Worm (Caenorhabditis elegans): ENCODE results near the gene C53A5.13.
A peak's percentile ranks its signal among the peaks of the same experiment; 100 is the strongest.

C53A5.13 gene

DNA sequence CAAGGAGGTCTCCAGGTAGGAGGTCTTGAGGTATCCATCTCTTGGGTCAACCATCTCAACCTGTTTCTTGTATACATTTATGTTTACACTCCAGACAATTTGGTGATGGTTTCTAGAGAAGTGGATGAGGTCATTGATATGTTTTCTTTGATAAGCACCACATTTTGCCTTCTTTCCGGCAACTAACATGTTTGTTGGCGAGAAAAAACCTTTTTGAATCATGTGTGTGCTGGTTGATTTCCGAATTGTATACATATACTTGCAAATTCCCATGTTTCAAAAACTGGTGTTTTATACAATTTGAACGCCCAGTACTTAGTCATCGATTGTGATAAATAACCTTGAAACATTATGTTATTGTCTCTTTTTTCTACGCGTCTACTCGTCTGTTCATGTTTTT is 42.5 kb upstream of the C53A5.13 start:
- TF ChIP-seq daf-16 (GFP tag; optimal IDR thresholded peaks at IDR 0.05) = no peak
- TF ChIP-seq daf-16 (tag; optimal IDR thresholded peaks at IDR 0.05) = peak; percentile 60
- no peak for TF ChIP-seq skn-1 (tag; optimal IDR thresholded peaks at IDR 0.05)
- TF ChIP-seq nhr-6 (tag; optimal IDR thresholded peaks at IDR 0.05) = peak; percentile 23
- TF ChIP-seq ceh-82 (tag; optimal IDR thresholded peaks at IDR 0.05) = no peak
- no peak for TF ChIP-seq daf-12 (tag; optimal IDR thresholded peaks at IDR 0.05)
- no peak for TF ChIP-seq unc-62 (GFP tag; optimal IDR thresholded peaks at IDR 0.05 in 1 of 2)
- TF ChIP-seq unc-62 (tag; optimal IDR thresholded peaks at IDR 0.05) = no peak
- TF ChIP-seq aha-1 (tag) = peak; percentile 87
- no peak for TF ChIP-seq mxl-3 (GFP tag; optimal IDR thresholded peaks at IDR 0.05)

DNA sequence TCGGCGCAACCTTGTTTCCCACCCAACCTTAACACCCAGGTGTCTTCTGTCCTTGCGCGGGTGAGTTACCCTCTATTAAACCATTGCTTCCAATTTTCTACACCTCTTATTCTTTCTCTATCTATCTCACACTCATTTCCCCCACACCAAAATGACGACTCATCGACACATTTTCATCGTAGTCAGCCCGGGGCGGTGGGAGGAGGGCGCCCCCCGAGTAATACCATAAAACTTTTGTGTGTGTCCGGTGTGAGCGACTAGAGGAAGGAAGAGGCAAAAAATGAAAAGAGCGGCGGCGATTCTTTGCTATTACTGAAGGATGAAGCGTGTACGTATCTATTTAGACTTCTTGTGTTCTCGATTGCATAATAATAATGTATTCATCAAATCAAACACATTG is 41.9 kb upstream of the C53A5.13 start:
- TF ChIP-seq D1046.2 (GFP tag; IDR thresholded peaks at IDR 0.05) (no peak), mdl-1 (tag; optimal IDR thresholded peaks at IDR 0.05) (no peak), aha-1 (tag) (no peak), lin-38 (GFP tag; IDR thresholded peaks at IDR 0.05) (no peak), mxl-3 (GFP tag; optimal IDR thresholded peaks at IDR 0.05) (peak; percentile 30), daf-19 (GFP tag; conservative IDR thresholded peaks at IDR 0.05) (no peak), F49E8.2 (tag; optimal IDR thresholded peaks at IDR 0.05; ENCODE audit: borderline replicate concordance) (no peak), nhr-102 (tag; optimal IDR thresholded peaks at IDR 0.05) (no peak), unc-39 (tag; optimal IDR thresholded peaks at IDR 0.05) (no peak), dmd-6 (GFP tag; IDR thresholded peaks at IDR 0.05) (peak; percentile 27; the same call in 1 of the 2 replicates), daf-16 (GFP tag; optimal IDR thresholded peaks at IDR 0.05) (no peak), daf-16 (tag; optimal IDR thresholded peaks at IDR 0.05) (no peak), lsy-2 (tag; optimal IDR thresholded peaks at IDR 0.05) (no peak), dmd-8 (GFP tag; IDR thresholded peaks at IDR 0.05) (no peak), nhr-6 (tag; optimal IDR thresholded peaks at IDR 0.05) (no peak), lin-1 (GFP tag; IDR thresholded peaks at IDR 0.05) (no peak), F37D6.2 (tag; optimal IDR thresholded peaks at IDR 0.05) (no peak), nhr-28 (tag; optimal IDR thresholded peaks at IDR 0.05) (peak; percentile 14), hlh-11 (tag; optimal IDR thresholded peaks at IDR 0.05) (peak; percentile 6), zip-11 (GFP tag; IDR thresholded peaks at IDR 0.05) (no peak), jun-1 (tag; optimal IDR thresholded peaks at IDR 0.05) (no peak), php-3 (GFP tag; IDR thresholded peaks at IDR 0.05) (no peak), mep-1 (tag; optimal IDR thresholded peaks at IDR 0.05) (peak; percentile 23)

DNA sequence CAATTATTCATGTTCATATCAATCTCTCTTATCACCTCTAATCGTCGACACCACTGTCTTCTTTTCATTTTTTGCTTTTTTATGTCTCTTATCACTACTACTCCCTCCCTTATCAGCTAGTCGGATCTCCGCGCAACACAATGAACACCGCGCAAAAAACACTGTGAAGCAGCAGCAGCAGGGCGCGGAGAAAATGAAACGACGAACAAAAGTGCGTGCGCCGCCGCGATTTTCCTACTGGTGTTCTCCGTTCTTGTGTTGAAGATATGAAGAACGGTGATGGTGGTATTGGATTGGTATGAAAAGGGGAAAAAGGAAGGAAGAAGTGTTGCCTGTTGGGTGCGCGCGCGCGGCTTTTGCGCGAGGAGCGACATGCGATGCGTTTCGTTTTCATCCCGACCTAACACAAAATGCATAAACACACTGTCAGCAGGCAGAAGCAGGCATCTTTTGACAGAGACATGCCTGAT is 40.9 kb upstream of the C53A5.13 start:
- peak; percentile 20; the same call in 1 of the 2 replicates for TF ChIP-seq set-16 (GFP tag; IDR thresholded peaks at IDR 0.05)
- no peak for TF ChIP-seq nhr-10 (tag; optimal IDR thresholded peaks at IDR 0.05)
- TF ChIP-seq ztf-7 (tag; optimal IDR thresholded peaks at IDR 0.05) = no peak
- TF ChIP-seq tra-1 (GFP tag; IDR thresholded peaks at IDR 0.05) = peak; percentile 72; the same call in 1 of the 2 replicates
- TF ChIP-seq dve-1 (tag; optimal IDR thresholded peaks at IDR 0.05; ENCODE audit: insufficient read depth) = peak; percentile 65
- TF ChIP-seq mep-1 (tag; optimal IDR thresholded peaks at IDR 0.05) = peak; percentile 2
- TF ChIP-seq tag-97 (GFP tag; IDR thresholded peaks at IDR 0.05) = no peak
- peak; percentile 4 for TF ChIP-seq nhr-25 (tag; optimal IDR thresholded peaks at IDR 0.05; ENCODE audit: borderline replicate concordance, insufficient read depth)
- TF ChIP-seq hlh-30 (tag; optimal IDR thresholded peaks at IDR 0.05; ENCODE audit: insufficient read depth) = peak; percentile 76
- TF ChIP-seq unc-62 (GFP tag; optimal IDR thresholded peaks at IDR 0.05 in 1 of 2) = peak in 1 of 2 experiments; percentile 66
- no peak for TF ChIP-seq unc-62 (tag; optimal IDR thresholded peaks at IDR 0.05)
- peak; percentile 92 for TF ChIP-seq mxl-3 (GFP tag; optimal IDR thresholded peaks at IDR 0.05)
- TF ChIP-seq Y105C5A.15 (GFP tag; IDR thresholded peaks at IDR 0.05) = no peak
- no peak for TF ChIP-seq ztf-11 (tag; optimal IDR thresholded peaks at IDR 0.05)
- peak; percentile 62 for TF ChIP-seq cey-2 (tag; optimal IDR thresholded peaks at IDR 0.05; ENCODE audit: borderline replicate concordance, insufficient read depth)
- TF ChIP-seq T20F7.1 (GFP tag; optimal IDR thresholded peaks at IDR 0.05) = no peak
- TF ChIP-seq daf-19 (GFP tag; conservative IDR thresholded peaks at IDR 0.05) = no peak
- peak; percentile 37; the same call in 1 of the 2 replicates for TF ChIP-seq egl-43 (GFP tag; IDR thresholded peaks at IDR 0.05)
- TF ChIP-seq nhr-28 (tag; optimal IDR thresholded peaks at IDR 0.05) = peak; percentile 84
- TF ChIP-seq dmd-9 (GFP tag; IDR thresholded peaks at IDR 0.05) = no peak
- TF ChIP-seq pqm-1 (tag; optimal IDR thresholded peaks at IDR 0.05) = peak; percentile 77
- peak; percentile 17 for TF ChIP-seq nhr-102 (tag; optimal IDR thresholded peaks at IDR 0.05)
- no peak for TF ChIP-seq R02D3.7 (tag; optimal IDR thresholded peaks at IDR 0.05)
- no peak for TF ChIP-seq egl-27 (tag; optimal IDR thresholded peaks at IDR 0.05)
- TF ChIP-seq gei-8 (GFP tag; optimal IDR thresholded peaks at IDR 0.05) = no peak
- peak; percentile 28; the same call in 1 of the 2 replicates for TF ChIP-seq lin-1 (GFP tag; IDR thresholded peaks at IDR 0.05)
- peak; percentile 34 for TF ChIP-seq mes-2 (tag; optimal IDR thresholded peaks at IDR 0.05; ENCODE audit: poor library complexity, severe bottlenecking)
- TF ChIP-seq snpc-4 (tag; optimal IDR thresholded peaks at IDR 0.05) = no peak

Data from whole organism, L4 larva.